Fruit fly (Drosophila melanogaster): Measurements from ENCODE around the gene robo2.

Gene robo2

DNA sequence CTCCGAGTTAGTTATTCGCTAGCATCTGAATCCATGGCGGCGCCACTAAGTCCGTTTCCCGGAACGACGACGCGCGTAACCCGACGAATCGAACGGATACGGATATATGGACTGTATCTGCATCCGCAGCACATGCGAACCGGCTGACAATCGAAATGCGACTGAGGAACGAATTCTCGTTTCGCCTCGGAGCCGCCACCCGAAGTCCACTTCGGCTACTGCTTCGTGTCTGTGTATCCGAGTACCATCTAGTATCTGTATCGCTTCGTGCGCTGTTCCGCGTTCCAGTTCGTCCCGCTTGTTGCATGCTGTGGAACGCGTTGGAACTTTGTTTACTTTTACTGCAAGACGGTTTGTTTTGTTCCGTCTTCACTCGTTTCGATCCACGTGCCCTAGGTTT lies at the start of gene robo2 (continued):
- TF ChIP-seq Asciz (GFP tag; optimal IDR thresholded peaks at IDR 0.05), result peak; percentile 18
- TF ChIP-seq Lhr (GFP tag; optimal IDR thresholded peaks at IDR 0.05), result no peak
- TF ChIP-seq z (GFP tag; IDR thresholded peaks at IDR 0.05), result peak; percentile 57; the same call in 2 of the 3 replicates
- TF ChIP-seq ken (GFP tag; IDR thresholded peaks at IDR 0.05), result peak; percentile 34; the same call in 1 of the 3 replicates
- TF ChIP-seq HHEX (GFP tag; optimal IDR thresholded peaks at IDR 0.05), result peak; percentile 58
- TF ChIP-seq D (optimal IDR thresholded peaks at IDR 0.05), result peak; percentile 31
- TF ChIP-seq D (GFP tag; optimal IDR thresholded peaks at IDR 0.05), result peak; percentile 16
- TF ChIP-seq Ets97D (GFP tag; optimal IDR thresholded peaks at IDR 0.05), result no peak
- TF ChIP-seq Camta (GFP tag; optimal IDR thresholded peaks at IDR 0.05), result peak; percentile 45
- no peak for TF ChIP-seq Sry-β (GFP tag; optimal IDR thresholded peaks at IDR 0.05)
- TF ChIP-seq grn (GFP tag; optimal IDR thresholded peaks at IDR 0.05), result peak; percentile 65
- TF ChIP-seq zf30C (GFP tag; optimal IDR thresholded peaks at IDR 0.05), result peak; percentile 15
- TF ChIP-seq E2f1 (GFP tag; IDR thresholded peaks at IDR 0.05), result no peak
- peak; percentile 64 for TF ChIP-seq kah (GFP tag; optimal IDR thresholded peaks at IDR 0.05)
- peak; percentile 20 for TF ChIP-seq bcd (GFP tag; optimal IDR thresholded peaks at IDR 0.05)
- peak; percentile 67 for TF ChIP-seq wek (GFP tag; optimal IDR thresholded peaks at IDR 0.05)
- no peak for TF ChIP-seq CG9609 (GFP tag; optimal IDR thresholded peaks at IDR 0.05)
- TF ChIP-seq CG4707 (GFP tag; optimal IDR thresholded peaks at IDR 0.05), result no peak
- TF ChIP-seq usp (GFP tag; optimal IDR thresholded peaks at IDR 0.05), result no peak
- TF ChIP-seq trem (tag; optimal IDR thresholded peaks at IDR 0.05), result peak; percentile 41
- TF ChIP-seq Dek (tag; optimal IDR thresholded peaks at IDR 0.05), result no peak
- no peak for TF ChIP-seq Abd-B (GFP tag; optimal IDR thresholded peaks at IDR 0.05)
- no peak for TF ChIP-seq Dfd (GFP tag; optimal IDR thresholded peaks at IDR 0.05)
- no peak for TF ChIP-seq tio (GFP tag; optimal IDR thresholded peaks at IDR 0.05)
- TF ChIP-seq CG10543 (GFP tag; optimal IDR thresholded peaks at IDR 0.05), result peak; percentile 84
- TF ChIP-seq Lim3 (GFP tag; IDR thresholded peaks at IDR 0.05), result no peak
- no peak for TF ChIP-seq emc (GFP tag; optimal IDR thresholded peaks at IDR 0.05)
- TF ChIP-seq run (tag; optimal IDR thresholded peaks at IDR 0.05), result no peak
- peak; percentile 85 for TF ChIP-seq vvl (GFP tag; IDR thresholded peaks at IDR 0.05)
- TF ChIP-seq Hey (tag; optimal IDR thresholded peaks at IDR 0.05), result peak; percentile 49
- TF ChIP-seq ash1 (GFP tag; optimal IDR thresholded peaks at IDR 0.05), result peak; percentile 73
- no peak for TF ChIP-seq BEAF-32 (GFP tag; optimal IDR thresholded peaks at IDR 0.05)
- peak; percentile 50 for TF ChIP-seq CG6813 (GFP tag; optimal IDR thresholded peaks at IDR 0.05)
- TF ChIP-seq tna (GFP tag; IDR thresholded peaks at IDR 0.05; ENCODE audit: partially characterized antibody), result peak; percentile 39; the same call in 1 of the 2 replicates
- no peak for TF ChIP-seq cas (GFP tag; IDR thresholded peaks at IDR 0.05)
- TF ChIP-seq gsb (GFP tag; IDR thresholded peaks at IDR 0.05), result no peak
- no peak for TF ChIP-seq CG30403 (GFP tag; optimal IDR thresholded peaks at IDR 0.05)
- TF ChIP-seq schlank (tag; optimal IDR thresholded peaks at IDR 0.05), result peak; percentile 41
- no peak for TF ChIP-seq vnd (GFP tag; IDR thresholded peaks at IDR 0.05; ENCODE audit: partially characterized antibody)
- TF ChIP-seq CG10462 (GFP tag; optimal IDR thresholded peaks at IDR 0.05), result no peak
- no peak for TF ChIP-seq fu2 (GFP tag; optimal IDR thresholded peaks at IDR 0.05)
- TF ChIP-seq Doc3 (GFP tag; IDR thresholded peaks at IDR 0.05; ENCODE audit: partially characterized antibody), result no peak
- TF ChIP-seq CG7357 (GFP tag; IDR thresholded peaks at IDR 0.05), result no peak
- no peak for TF ChIP-seq CG3838 (GFP tag; optimal IDR thresholded peaks at IDR 0.05)
- peak; percentile 48 for TF ChIP-seq lilli (GFP tag; optimal IDR thresholded peaks at IDR 0.05)
- TF ChIP-seq btn (GFP tag; optimal IDR thresholded peaks at IDR 0.05), result no peak
- no peak for TF ChIP-seq aop (GFP tag; IDR thresholded peaks at IDR 0.05)
- no peak for TF ChIP-seq CG32772 (GFP tag; IDR thresholded peaks at IDR 0.05)
- no peak for TF ChIP-seq crol (GFP tag; IDR thresholded peaks at IDR 0.05)
- peak; percentile 45 for TF ChIP-seq CG13296 (GFP tag; optimal IDR thresholded peaks at IDR 0.05)
- peak; percentile 48 for TF ChIP-seq slp2 (GFP tag; optimal IDR thresholded peaks at IDR 0.05)
- peak; percentile 1 for TF ChIP-seq HLH54F (GFP tag; optimal IDR thresholded peaks at IDR 0.05)
